Worm (Caenorhabditis elegans) whole organism, young adult: ENCODE results near the gene smk-1.

ENCODE experiments used
- B0035.1 ChIP-seq: sonication (generic microtip); optimal IDR thresholded peaks from 2 replicates; lab custom pipeline; 2016; ENCODE audit warnings: missing genetic modification characterization, mild to moderate bottlenecking, missing compliant biosample characterization, missing genotype, missing genetic modification reagents
- F33H1.4 ChIP-seq: fragments of 200-800 bp; sonication (Bioruptor generic); IDR thresholded peaks from 2 replicates; pipeline ENCODE4 v1.3.6; 2022; ENCODE audit warnings: missing genetic modification reagents, missing genetic modification characterization, missing compliant biosample characterization
- F39B2.1 ChIP-seq: fragments of 200-800 bp; sonication (Bioruptor generic); IDR thresholded peaks from 2 replicates; pipeline ENCODE4 v1.3.6; 2022; ENCODE audit warnings: missing genetic modification reagents, missing genetic modification characterization, missing compliant biosample characterization
- F49E8.2 ChIP-seq: sonication (generic microtip); optimal IDR thresholded peaks from 3 replicates; lab custom pipeline; 2017; ENCODE audit warnings: missing genetic modification characterization, mild to moderate bottlenecking, missing compliant biosample characterization, antibody characterized with exemption, moderate library complexity; ENCODE audit not compliant: insufficient read depth
- F52B5.7 ChIP-seq: sonication (generic microtip); optimal IDR thresholded peaks from 2 replicates; lab custom pipeline; 2016; ENCODE audit warnings: mild to moderate bottlenecking, missing genetic modification characterization, missing compliant biosample characterization
- T26A5.8 ChIP-seq: sonication (generic microtip); optimal IDR thresholded peaks from 2 replicates; lab custom pipeline; 2016; ENCODE audit warnings: missing genetic modification characterization, missing compliant biosample characterization
- ama-1 ChIP-seq, 3 experiments: fragments of 150-350 bp in 1 of 3; sonication (generic microtip) in 2 of 3; optimal IDR thresholded peaks; 2 replicates each; lab custom pipeline; 2014 to 2018; ENCODE audit warnings: missing biosample characterization in 2 of 3, missing genetic modification characterization in 2 of 3, missing genetic modification reagents in 2 of 3
- bed-1 ChIP-seq: fragments of 200-800 bp; sonication (Bioruptor generic); IDR thresholded peaks from 2 replicates; pipeline ENCODE4 v1.3.6; 2022; ENCODE audit warnings: missing genetic modification reagents, missing genetic modification characterization, missing compliant biosample characterization
- ceh-100 ChIP-seq: fragments of 200-800 bp; sonication (Bioruptor generic); IDR thresholded peaks from 2 replicates; pipeline ENCODE4 v1.3.6; 2022; ENCODE audit warnings: missing genetic modification reagents, missing genetic modification characterization, missing compliant biosample characterization
- die-1 ChIP-seq: sonication (generic microtip); optimal IDR thresholded peaks from 2 replicates; lab custom pipeline; 2016; ENCODE audit warnings: missing genotype, mild to moderate bottlenecking, missing genetic modification characterization, missing compliant biosample characterization
- fkh-3 ChIP-seq: sonication (generic microtip); optimal IDR thresholded peaks from 2 replicates; lab custom pipeline; 2016; ENCODE audit warnings: mild to moderate bottlenecking, missing genetic modification characterization, missing compliant biosample characterization
- him-1 ChIP-seq: sonication (generic microtip); optimal IDR thresholded peaks from 2 replicates; lab custom pipeline; 2016; ENCODE audit warnings: missing genotype, missing genetic modification reagents, missing genetic modification characterization, missing compliant biosample characterization
- hlh-12 ChIP-seq: sonication (generic microtip); optimal IDR thresholded peaks from 2 replicates; lab custom pipeline; 2016; ENCODE audit warnings: missing genetic modification characterization, missing compliant biosample characterization
- hlh-26 ChIP-seq: fragments of 200-800 bp; sonication (Bioruptor generic); conservative IDR thresholded peaks from 2 replicates; pipeline ENCODE4 v1.3.6; 2022; ENCODE audit warnings: missing genetic modification reagents, missing genetic modification characterization, missing compliant biosample characterization
- hmg-1.2 ChIP-seq: fragments of 200-800 bp; sonication (Bioruptor generic); IDR thresholded peaks from 2 replicates; pipeline ENCODE4 v1.3.6; 2022; ENCODE audit warnings: missing genetic modification reagents, missing genetic modification characterization, missing compliant biosample characterization
- hmg-20 ChIP-seq: fragments of 200-800 bp; sonication (Bioruptor generic); IDR thresholded peaks from 2 replicates; pipeline ENCODE4 v1.3.6; 2022; ENCODE audit warnings: missing genetic modification reagents, missing genetic modification characterization, missing compliant biosample characterization
- let-526 ChIP-seq: fragments of 200-800 bp; sonication (Bioruptor generic); IDR thresholded peaks from 2 replicates; pipeline ENCODE4 v1.3.6; 2022; ENCODE audit warnings: missing genetic modification reagents, missing genetic modification characterization, missing compliant biosample characterization
- lin-26 ChIP-seq: fragments of 200-800 bp; sonication (Bioruptor generic); IDR thresholded peaks from 2 replicates; pipeline ENCODE4 v1.3.6; 2022; ENCODE audit warnings: missing genetic modification reagents, missing genetic modification characterization, missing compliant biosample characterization
- lsl-1 ChIP-seq: fragments of 200-800 bp; sonication (Bioruptor generic); optimal IDR thresholded peaks from 2 replicates; lab custom pipeline; 2018; ENCODE audit warnings: mild to moderate bottlenecking, missing genetic modification characterization, moderate library complexity, missing compliant biosample characterization
- madf-3 ChIP-seq: fragments of 200-800 bp; sonication (Bioruptor generic); IDR thresholded peaks from 2 replicates; pipeline ENCODE4 v1.3.6; 2022; ENCODE audit warnings: missing genetic modification reagents, missing genetic modification characterization, missing compliant biosample characterization
- mel-28 ChIP-seq: sonication (generic microtip); optimal IDR thresholded peaks from 2 replicates; lab custom pipeline; 2016; ENCODE audit warnings: borderline replicate concordance, mild to moderate bottlenecking, missing genetic modification characterization, missing compliant biosample characterization
- mxl-1 ChIP-seq: sonication (generic microtip); optimal IDR thresholded peaks from 2 replicates; lab custom pipeline; 2016; ENCODE audit warnings: missing genetic modification characterization, missing compliant biosample characterization
- nfyb-1 ChIP-seq: fragments of 200-800 bp; sonication (Bioruptor generic); IDR thresholded peaks from 2 replicates; pipeline ENCODE4 v1.3.6; 2022; ENCODE audit warnings: missing genetic modification reagents, missing genetic modification characterization, missing compliant biosample characterization
- nhr-80 ChIP-seq: sonication (generic microtip); optimal IDR thresholded peaks from 2 replicates; lab custom pipeline; 2016; ENCODE audit warnings: missing genetic modification characterization, missing compliant biosample characterization
- sdz-38 ChIP-seq: sonication (generic microtip); optimal IDR thresholded peaks from 2 replicates; lab custom pipeline; 2016; ENCODE audit warnings: missing genotype, missing genetic modification characterization, missing compliant biosample characterization
- snpc-1.1 ChIP-seq: sonication (generic microtip); optimal IDR thresholded peaks from 2 replicates; lab custom pipeline; 2017; ENCODE audit warnings: missing genetic modification characterization, mild to moderate bottlenecking, missing compliant biosample characterization, antibody characterized with exemption, moderate library complexity, missing genotype, missing genetic modification reagents; ENCODE audit not compliant: insufficient read depth
- tbp1 ChIP-seq: fragments of 200-800 bp; sonication (Bioruptor generic); optimal IDR thresholded peaks from 2 replicates; lab custom pipeline; 2018; ENCODE audit warnings: mild to moderate bottlenecking, missing genetic modification characterization, missing compliant biosample characterization
- tbx-9 ChIP-seq: sonication (generic microtip); optimal IDR thresholded peaks from 2 replicates; lab custom pipeline; 2016; ENCODE audit warnings: borderline replicate concordance, missing genetic modification characterization, inconsistent platforms, missing compliant biosample characterization
- unc-62 ChIP-seq: fragments of 150-350 bp; optimal IDR thresholded peaks from 2 replicates; lab custom pipeline; 2014; ENCODE audit warnings: missing biosample characterization, missing genetic modification reagents, missing genetic modification characterization
- ztf-18 ChIP-seq: sonication (generic microtip); optimal IDR thresholded peaks from 2 replicates; lab custom pipeline; 2016; ENCODE audit warnings: missing genotype, mild to moderate bottlenecking, missing genetic modification characterization, missing compliant biosample characterization
- ztf-3 ChIP-seq: fragments of 200-800 bp; sonication (Bioruptor generic); optimal IDR thresholded peaks from 2 replicates; lab custom pipeline; 2018; ENCODE audit warnings: mild to moderate bottlenecking, missing genetic modification characterization, missing compliant biosample characterization
- ztf-6 ChIP-seq: fragments of 200-800 bp; sonication (Bioruptor generic); IDR thresholded peaks from 2 replicates; pipeline ENCODE4 v1.3.6; 2022; ENCODE audit warnings: missing genetic modification reagents, missing genetic modification characterization, missing compliant biosample characterization

smk-1 gene

DNA sequence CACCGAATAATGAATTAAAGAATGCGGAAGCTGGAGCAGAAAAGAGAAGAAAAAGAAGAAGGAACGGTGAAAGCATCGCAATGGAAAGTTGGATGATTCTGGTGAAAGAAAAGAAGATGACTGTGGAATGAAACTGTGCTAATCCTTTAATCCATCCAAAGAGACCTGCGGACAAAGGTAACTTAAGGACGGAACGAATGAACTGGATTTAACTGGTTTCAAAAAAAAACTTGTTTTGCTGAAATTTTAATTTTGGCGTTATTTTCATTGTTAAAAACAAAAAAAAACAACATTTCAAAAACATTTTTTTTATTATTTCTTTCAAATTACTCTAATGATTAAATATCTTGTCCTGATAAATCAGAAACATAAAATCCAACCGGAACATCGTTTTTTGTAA lies 29.3 kb downstream of the smk-1 start, which contains the start of gene grl-12:
Gene grl-12 (minus strand): TSS at position 101 of the 400 bp plus-strand sequence.
- TF ChIP-seq hmg-1.2 (GFP tag; lab: Robert Waterston, UW) (no peak), F49E8.2 (tag; lab: Kevin White, UChicago) (no peak), hlh-12 (tag; lab: Kevin White, UChicago) (no peak), ceh-100 (GFP tag; lab: Robert Waterston, UW) (no peak), hlh-26 (GFP tag; lab: Robert Waterston, UW) (no peak), B0035.1 (tag; lab: Kevin White, UChicago) (no peak), sdz-38 (tag; lab: Kevin White, UChicago) (no peak), hmg-20 (no peak), ama-1 (optimal IDR thresholded peaks at IDR 0.05; lab: Kevin White, UChicago) (no peak), ama-1 (GFP tag; optimal IDR thresholded peaks at IDR 0.05; lab: Kevin White, UChicago) (no peak), unc-62 (GFP tag; lab: Kevin White, UChicago) (no peak), snpc-1.1 (tag; lab: Kevin White, UChicago) (no peak), lsl-1 (GFP tag; lab: Kevin White, UChicago) (no peak), madf-3 (GFP tag; lab: Robert Waterston, UW) (no peak), ztf-3 (GFP tag; lab: Kevin White, UChicago) (no peak), F52B5.7 (tag; lab: Kevin White, UChicago) (no peak), F33H1.4 (GFP tag; lab: Robert Waterston, UW) (no peak), T26A5.8 (tag; lab: Kevin White, UChicago) (no peak)

DNA sequence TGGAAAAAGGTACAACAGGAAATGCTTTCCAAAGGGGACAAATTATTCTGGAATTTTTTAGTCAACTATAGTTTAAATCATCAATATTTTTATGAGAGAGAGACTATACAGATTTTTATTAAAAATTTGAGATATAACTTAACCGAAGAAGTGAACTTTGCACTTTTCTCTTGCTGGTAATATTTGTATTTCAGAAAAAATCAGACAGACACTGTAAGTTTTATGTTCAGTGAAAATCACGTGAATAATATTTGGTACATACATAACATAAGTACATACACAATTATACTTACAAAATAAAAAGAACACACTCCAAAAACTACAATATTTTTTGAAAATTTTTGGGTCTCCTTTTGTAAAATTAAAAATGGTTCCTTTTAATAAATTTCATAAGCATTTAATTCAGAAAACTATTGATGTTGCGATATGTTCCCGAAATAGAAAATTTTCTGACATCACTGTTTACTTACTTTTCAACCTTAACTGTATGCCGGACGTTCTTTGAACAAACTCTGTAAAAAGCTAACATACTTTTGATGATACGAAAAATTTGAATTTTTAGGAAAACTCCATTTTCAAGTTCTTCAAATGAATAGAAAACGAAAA lies 30.2 kb downstream of the smk-1 start, which contains the start of the genes F28A12.10 and acd-4:
Gene F28A12.10 (minus strand): TSS at position 101 of the 606 bp plus-strand sequence.
Gene acd-4 (plus strand): TSS at position 556 of the 606 bp plus-strand sequence.
- TF ChIP-seq ztf-6 (GFP tag; lab: Robert Waterston, UW), result no peak
- TF ChIP-seq, all 124 proteins: peak for 0

DNA sequence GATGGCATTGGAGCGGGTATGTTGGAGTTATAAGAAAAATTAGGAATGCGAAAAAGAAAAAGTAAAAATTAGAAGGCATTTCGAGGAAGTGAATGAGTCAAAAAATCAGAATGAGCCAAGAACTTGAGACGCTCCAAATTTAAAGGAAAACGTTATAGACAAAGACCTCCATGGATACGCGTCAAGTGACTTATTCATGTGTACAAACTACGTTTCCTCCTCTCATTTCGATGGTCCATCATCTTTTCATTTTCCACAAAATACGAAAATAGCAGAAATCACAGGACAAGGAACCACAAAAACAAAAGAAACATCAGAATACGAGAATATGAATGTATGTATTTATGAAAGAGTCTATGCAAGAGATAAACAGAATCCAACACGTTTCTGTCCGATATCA lies 33.7 kb downstream of the smk-1 start, which contains the start of gene F28A12.3:
Gene F28A12.3 (minus strand): TSS at position 101 of the 400 bp plus-strand sequence.
- TF ChIP-seq T26A5.8 (tag; lab: Kevin White, UChicago) (no peak), nfyb-1 (GFP tag; lab: Robert Waterston, UW) (no peak), hlh-12 (tag; lab: Kevin White, UChicago) (no peak), die-1 (tag; lab: Kevin White, UChicago) (no peak), ztf-6 (GFP tag; lab: Robert Waterston, UW) (no peak), ztf-18 (tag; lab: Kevin White, UChicago) (no peak), tbx-9 (tag; lab: Kevin White, UChicago) (no peak), bed-1 (no peak), fkh-3 (no peak), lin-26 (GFP tag; lab: Robert Waterston, UW) (no peak), F39B2.1 (GFP tag; lab: Robert Waterston, UW) (no peak)

- TF ChIP-seq mxl-1 (tag; lab: Kevin White, UChicago) (no peak), him-1 (tag; lab: Kevin White, UChicago) (no peak), sdz-38 (tag; lab: Kevin White, UChicago) (no peak), mel-28 (tag; lab: Kevin White, UChicago) (no peak), nhr-80 (tag; lab: Kevin White, UChicago) (peak; percentile 12), tbp1 (GFP tag; lab: Kevin White, UChicago) (no peak), let-526 (GFP tag; lab: Robert Waterston, UW) (no peak), hlh-12 (tag; lab: Kevin White, UChicago) (no peak), ztf-18 (tag; lab: Kevin White, UChicago) (no peak)
These were observed 35.5 kb downstream of the smk-1 start, which contains the start of gene asp-13 for ce11 chrV:8643093-8643492. TSS of gene asp-13 (minus strand) at chrV:8643193.
